Fruit fly (Drosophila melanogaster) whole organism, prepupa: ENCODE data around the gene COX6AL2.

Experiments used
- Blimp-1 ChIP-seq: fragments of 200-800 bp; sonication (Bioruptor generic); optimal IDR thresholded peaks from 3 replicates; lab custom pipeline; 2017; ENCODE audit warnings: missing biosample characterization, missing genetic modification characterization, mild to moderate bottlenecking, moderate library complexity, missing genetic modification reagents
- CG15336 ChIP-seq: fragments of 200-800 bp; sonication (Bioruptor generic); IDR thresholded peaks from 2 replicates; pipeline ENCODE4 v1.3.6; 2022; ENCODE audit warnings: missing biosample characterization, missing genetic modification characterization
- CG6808 ChIP-seq: fragments of 200-800 bp; sonication (Bioruptor generic); optimal IDR thresholded peaks from 3 replicates; lab custom pipeline; 2017; ENCODE audit warnings: missing biosample characterization, missing genetic modification characterization, mild to moderate bottlenecking, moderate library complexity, missing genetic modification reagents
- Hr39 ChIP-seq: fragments of 200-800 bp; sonication (Bioruptor generic); optimal IDR thresholded peaks from 2 replicates; lab custom pipeline; 2016; ENCODE audit warnings: missing biosample characterization, missing genetic modification characterization
- Lpt ChIP-seq: fragments of 200-800 bp; sonication (Bioruptor generic); optimal IDR thresholded peaks from 3 replicates; lab custom pipeline; 2016; ENCODE audit warnings: missing biosample characterization, missing genetic modification characterization
- dac ChIP-seq: fragments of 200-800 bp; sonication (Bioruptor generic); optimal IDR thresholded peaks from 2 replicates; lab custom pipeline; 2017; ENCODE audit warnings: missing biosample characterization, mild to moderate bottlenecking, missing genetic modification characterization
- fd59A ChIP-seq: fragments of 200-800 bp; sonication (Bioruptor generic); optimal IDR thresholded peaks from 2 replicates; lab custom pipeline; 2017; ENCODE audit warnings: missing biosample characterization, mild to moderate bottlenecking, missing genetic modification characterization, missing genetic modification reagents
- spab ChIP-seq: fragments of 200-800 bp; sonication (Bioruptor generic); optimal IDR thresholded peaks from 2 replicates; lab custom pipeline; 2017; ENCODE audit warnings: missing biosample characterization, mild to moderate bottlenecking, missing genetic modification characterization, missing genetic modification reagents

DNA sequence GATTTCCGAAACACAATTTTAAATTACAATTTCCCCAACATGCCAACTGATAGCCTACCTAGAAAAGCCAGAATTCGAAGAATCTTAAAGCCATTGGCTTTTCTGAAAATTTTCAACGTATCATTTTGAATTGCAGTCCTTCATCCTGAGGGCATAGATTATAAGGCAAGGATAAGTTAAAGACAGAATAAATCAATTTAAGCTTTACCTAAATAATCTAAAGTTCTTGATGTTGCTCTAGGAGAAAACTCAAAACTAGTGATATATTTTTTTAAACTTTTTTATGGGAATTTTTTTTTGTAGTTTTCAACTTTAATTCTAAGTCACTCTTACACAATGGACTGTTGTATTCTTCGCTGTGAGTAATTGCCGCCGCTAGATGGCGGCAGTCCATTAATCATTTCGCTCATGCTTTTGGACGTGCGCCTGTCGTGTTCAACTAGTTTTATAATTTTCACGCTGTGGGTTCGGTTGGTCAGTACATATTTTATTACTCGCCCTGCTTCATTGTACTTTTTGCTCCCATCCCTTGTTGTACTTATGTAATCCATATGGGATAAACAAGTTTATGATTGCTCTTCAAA lies at the start of gene COX6AL2:
- TF ChIP-seq CG15336 (GFP tag; lab: Robert Waterston, UW) (no peak), spab (no peak), CG6808 (GFP tag; lab: Kevin White, UChicago) (no peak), Blimp-1 (GFP tag; lab: Kevin White, UChicago) (no peak), fd59A (no peak), Lpt (GFP tag; lab: Kevin White, UChicago) (no peak), dac (no peak), Hr39 (GFP tag; lab: Kevin White, UChicago) (no peak)
